Fruit fly (Drosophila melanogaster): ENCODE data around the gene CG11858.

Gene CG11858

DNA sequence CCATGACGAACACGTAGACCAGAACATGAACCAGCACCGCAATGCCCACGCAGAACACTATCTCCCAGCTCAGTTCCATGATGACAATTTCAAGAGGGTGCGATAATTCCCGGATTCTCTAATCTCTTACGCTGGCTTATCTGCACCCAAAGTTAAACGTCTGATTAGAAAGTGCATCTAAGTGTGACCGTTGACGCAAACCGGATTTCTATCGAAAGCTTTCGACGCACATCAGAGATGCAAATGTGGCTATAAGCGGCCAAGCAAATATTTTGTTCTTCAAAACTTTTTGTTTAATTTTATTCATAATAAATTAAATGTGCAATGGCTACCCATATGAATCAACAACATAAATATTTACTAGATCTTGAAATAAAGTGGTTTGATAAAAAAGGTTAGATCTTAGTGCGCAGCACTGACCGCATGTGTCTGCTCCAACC, at the start of gene CG11858, which contains the start of gene Kdsr:
CG11858 (plus strand) TSS at position 420 of the 440 bp plus-strand sequence.
Kdsr (minus strand) TSS at position 177 of the 440 bp plus-strand sequence.
- TF ChIP-seq noc (tag; optimal IDR thresholded peaks at IDR 0.05): peak; percentile 79

dm6 chr3R:25215123-25215522, 47.4 kb upstream of the CG11858 start, which contains the start of gene Saysd1:
Gene Saysd1, minus strand, starts transcription at chr3R:25215188.
- peak; percentile 64 for TF ChIP-seq noc (tag; optimal IDR thresholded peaks at IDR 0.05)

DNA sequence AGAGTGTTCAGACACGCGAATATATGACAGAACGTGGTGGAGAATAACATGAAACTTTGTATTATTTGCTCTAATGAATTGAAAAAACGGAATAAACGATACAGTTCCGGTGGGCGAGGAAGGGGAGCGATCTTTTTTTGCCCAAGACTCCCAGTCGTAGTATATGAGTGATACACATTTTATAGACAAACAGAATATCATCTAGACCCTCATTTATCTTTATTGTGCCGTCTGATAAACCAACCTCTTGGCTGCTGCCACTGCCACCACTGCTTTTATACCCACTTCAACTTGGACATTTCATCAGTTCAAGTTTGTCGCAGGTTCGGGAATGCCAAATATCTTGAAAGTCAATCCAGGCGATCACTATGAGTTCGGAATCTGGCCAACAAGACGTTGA, 46.5 kb upstream of the CG11858 start, which contains the start of gene CG31106:
CG31106 (plus strand) TSS at position 301 of the 400 bp plus-strand sequence.
- TF ChIP-seq noc (tag; optimal IDR thresholded peaks at IDR 0.05): no peak

- TF ChIP-seq noc (tag; optimal IDR thresholded peaks at IDR 0.05): no peak
These were observed 43.5 kb upstream of the CG11858 start, which contains the start of gene CG31103 for dm6 chr3R:25219018-25219417. Gene CG31103, plus strand, starts transcription at chr3R:25219318.

DNA sequence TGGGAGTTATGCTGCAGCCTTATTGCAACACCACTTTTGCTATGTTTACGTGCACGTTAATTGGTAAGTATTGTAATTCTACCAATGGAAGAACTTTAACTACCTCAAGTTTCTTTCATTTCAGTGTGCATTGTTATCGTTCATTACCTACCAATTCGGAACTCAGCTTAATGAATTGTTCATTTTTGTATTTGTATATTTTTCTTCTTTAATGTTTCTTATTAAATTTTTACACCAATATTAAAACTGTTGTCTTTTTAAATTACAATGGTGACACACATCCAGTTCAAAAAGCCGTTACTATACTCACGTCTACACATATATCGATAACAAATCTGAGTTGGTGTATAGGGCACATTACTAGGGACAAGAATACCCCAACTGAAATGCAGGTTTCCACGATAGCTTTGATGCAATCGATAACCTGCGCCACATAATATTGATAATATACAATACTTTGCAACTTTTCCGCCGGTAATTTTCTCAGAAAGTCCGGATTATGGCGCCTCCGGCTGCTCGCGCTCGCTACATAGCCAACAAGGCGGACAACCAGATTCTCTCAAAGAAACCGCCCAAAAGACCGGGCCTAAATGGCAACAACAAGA, 41.2 kb upstream of the CG11858 start, which contains the start of gene Alg9:
Alg9 (plus strand) TSS at position 387 of the 605 bp plus-strand sequence.
- no peak for TF ChIP-seq noc (tag; optimal IDR thresholded peaks at IDR 0.05)

DNA sequence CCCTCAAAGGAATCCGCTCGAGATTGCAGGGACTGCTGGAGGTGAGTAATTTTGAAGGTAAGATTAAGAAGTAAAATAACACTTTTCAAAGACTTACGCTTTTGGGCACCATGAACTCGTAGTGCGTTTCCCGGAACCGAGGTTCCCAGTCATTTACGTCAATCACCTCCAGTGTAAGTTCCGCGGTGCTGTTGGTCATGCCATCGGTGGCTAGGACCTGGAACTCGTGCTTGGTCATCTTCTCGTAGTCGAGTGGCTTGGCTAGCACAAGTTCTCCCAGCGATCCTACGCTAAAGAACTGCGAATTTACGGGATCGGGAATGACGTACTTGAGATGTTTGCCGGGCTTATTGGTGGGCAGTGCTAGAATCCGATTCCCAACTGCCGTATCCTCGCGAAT, 37.1 kb upstream of the CG11858 start:
- no peak for TF ChIP-seq noc (tag; optimal IDR thresholded peaks at IDR 0.05)

- TF ChIP-seq noc (tag; optimal IDR thresholded peaks at IDR 0.05): no peak
These were observed 30.1 kb upstream of the CG11858 start, which contains the start of gene Cad96Cb for dm6 chr3R:25232271-25232989. Gene Cad96Cb, minus strand, starts transcription at chr3R:25232321.

- TF ChIP-seq noc (tag; optimal IDR thresholded peaks at IDR 0.05): no peak
These were observed 27.2 kb upstream of the CG11858 start, which contains the start of gene Sil1 for dm6 chr3R:25235362-25235761. Gene Sil1, minus strand, starts transcription at chr3R:25235529.

dm6 chr3R:25236121-25236520, 26.4 kb upstream of the CG11858 start:
- no peak for TF ChIP-seq noc (tag; optimal IDR thresholded peaks at IDR 0.05)

DNA sequence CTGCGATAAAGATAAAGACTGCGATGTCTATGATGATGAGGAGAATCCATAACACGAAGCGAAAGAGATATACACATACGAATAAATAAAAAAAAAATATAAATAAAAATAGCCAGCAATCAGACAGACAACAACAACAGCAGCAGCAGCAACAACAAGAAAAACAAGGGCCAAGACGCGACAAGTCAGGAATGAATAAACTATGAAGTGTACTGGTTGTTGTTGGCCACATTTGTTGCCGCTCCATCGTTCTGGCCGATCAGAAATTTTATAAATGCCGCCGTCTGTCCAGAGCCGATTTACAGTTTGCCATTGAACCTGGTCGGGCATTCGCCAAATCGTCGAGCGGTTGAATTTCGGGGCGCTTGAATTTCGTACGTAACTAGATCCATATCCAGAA, 25.2 kb upstream of the CG11858 start, which contains the start of gene Jhbp7:
Jhbp7 (plus strand) TSS at position 301 of the 400 bp plus-strand sequence.
- no peak for TF ChIP-seq noc (tag; optimal IDR thresholded peaks at IDR 0.05)

DNA sequence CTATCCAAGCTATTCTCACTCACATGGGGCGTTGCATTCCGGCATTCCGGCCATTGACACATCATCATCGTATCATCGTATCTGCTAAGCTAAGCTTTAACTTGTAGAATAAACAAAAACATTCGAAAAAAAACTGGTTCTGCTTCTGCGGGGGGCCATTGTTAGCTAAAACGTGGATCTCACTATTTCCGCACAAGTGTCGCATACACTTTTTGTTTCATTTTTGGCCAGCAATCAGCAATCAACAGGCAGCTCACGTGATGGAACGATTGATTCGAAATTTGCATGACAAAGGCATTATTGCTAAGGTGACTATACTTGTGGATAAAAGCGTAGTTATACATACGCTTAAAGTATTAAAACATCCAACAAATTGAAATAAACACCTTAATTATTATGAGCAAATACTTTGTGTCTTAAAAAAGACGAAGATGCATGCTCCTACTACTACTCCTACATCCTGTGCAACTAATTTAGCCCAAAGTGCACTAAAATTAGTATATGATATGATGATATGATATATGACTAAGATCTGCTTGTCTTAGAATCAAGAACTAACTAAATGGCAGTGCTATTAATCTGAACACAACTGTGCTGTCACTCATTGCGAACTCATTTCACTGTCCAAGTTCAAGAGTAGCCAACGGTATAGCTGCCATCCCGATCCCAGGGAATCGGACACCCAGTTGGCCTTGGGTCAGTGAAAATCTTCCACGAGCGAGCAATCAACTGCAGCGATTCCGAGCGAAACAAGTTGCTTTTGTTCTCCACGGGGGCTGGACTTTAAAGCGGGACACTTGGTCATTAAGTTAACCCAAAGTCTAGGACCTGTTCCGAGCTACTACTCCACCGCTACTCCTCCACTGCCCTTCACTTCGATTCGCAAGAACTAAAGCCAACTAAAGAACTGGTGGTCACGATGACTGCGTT, 23.5 kb upstream of the CG11858 start:
- TF ChIP-seq noc (tag; optimal IDR thresholded peaks at IDR 0.05): no peak

DNA sequence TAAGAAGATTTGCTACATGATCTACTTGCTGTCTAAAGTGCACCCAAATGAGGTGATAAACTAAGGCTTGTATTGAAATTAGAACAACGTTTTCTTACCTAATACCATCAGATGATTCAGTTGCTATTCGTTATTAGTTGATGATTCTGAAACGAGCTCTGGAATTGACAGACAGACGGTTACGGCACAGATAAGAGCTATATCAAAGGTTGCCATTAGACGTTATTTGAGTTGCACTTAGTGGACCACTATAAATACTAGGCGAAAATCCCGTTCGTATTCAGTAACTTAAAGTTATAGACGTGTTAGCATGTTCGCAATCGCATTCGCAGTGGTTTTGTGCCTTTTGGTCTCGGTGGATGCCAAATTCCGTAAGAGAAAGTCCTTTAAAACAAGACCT, 22.7 kb upstream of the CG11858 start, which contains the start of gene to:
to (plus strand) TSS at position 301 of the 400 bp plus-strand sequence.
- no peak for TF ChIP-seq noc (tag; optimal IDR thresholded peaks at IDR 0.05)

DNA sequence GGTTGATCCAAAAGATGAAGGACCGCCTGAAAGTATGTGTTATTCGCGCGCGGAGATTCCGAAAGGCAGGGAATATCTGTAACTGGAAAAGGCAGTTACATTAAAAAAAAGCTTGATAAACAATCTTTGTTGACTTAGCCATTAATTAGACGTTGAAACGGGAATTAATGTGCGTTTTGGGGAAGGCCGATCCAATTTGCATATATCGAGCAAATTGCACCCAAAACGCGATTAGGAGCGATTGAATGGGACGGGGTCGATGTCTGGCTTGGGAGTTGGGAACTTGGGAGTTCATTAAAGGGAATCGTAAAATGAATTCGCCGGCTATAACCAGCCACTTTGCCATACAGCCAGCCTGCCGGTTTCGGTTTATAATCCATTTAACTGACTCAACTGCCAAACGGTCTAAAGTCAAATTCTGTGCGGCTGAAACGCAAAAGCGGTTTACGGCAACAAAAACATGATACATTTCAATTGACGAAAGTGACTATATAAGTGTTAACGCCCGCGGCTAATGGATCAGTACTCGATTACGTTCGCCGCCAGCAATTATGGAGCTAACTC, 21.0 kb upstream of the CG11858 start, which contains the start of gene CG11854:
CG11854 (plus strand) TSS at position 514 of the 564 bp plus-strand sequence.
- TF ChIP-seq noc (tag; optimal IDR thresholded peaks at IDR 0.05): no peak

DNA sequence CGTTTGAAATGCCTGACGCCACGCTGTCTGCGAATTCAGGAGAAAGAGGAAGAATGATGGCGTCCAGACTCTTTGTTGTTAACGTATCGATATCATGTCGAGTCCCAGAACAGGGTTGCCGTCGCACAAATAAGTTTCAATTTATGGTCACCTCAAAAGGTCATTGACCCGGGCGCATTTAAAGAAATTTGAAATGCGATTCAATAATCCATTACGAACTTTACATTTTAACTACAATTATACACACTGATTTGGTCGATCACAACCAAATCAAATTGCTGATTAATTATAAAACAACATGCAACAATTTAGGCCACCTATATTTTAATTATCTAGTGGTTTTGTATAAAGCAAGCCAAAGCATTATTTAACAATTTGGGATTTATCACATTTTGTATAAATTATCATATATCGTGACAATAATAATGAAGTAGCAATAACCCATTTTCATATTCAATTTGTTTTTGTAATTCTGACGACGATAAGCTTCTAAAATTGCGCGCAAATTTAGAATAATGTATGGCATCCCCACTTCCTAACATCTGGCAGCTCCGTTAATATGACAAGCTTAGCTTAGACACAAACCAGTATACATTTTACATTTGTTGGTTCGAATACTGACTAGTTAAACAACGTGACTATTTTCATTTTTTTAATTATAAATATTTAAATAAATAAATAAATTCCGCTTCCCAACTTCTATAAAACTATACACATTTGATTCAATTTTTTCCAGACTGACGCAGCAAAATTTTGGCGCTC, 17.3 kb upstream of the CG11858 start, which contains the start of gene bam:
bam (minus strand) TSS at position 58 of the 762 bp plus-strand sequence.
- TF ChIP-seq noc (tag; optimal IDR thresholded peaks at IDR 0.05): no peak

Measured in whole organism, larva.